Fruit fly (Drosophila melanogaster) whole organism, embryonic: ENCODE measurements around the gene Klp68D.
A peak's percentile ranks its signal among the peaks of the same experiment; 100 is the strongest.

ENCODE experiments used
- C15 ChIP-seq: fragments of 200-800 bp; sonication (Bioruptor generic); IDR thresholded peaks from 3 replicates; pipeline ENCODE4 v1.3.6; 2022; ENCODE audit warnings: missing biosample characterization, missing genetic modification characterization
- CG1024 ChIP-seq: fragments of 200-800 bp; sonication (Bioruptor generic); IDR thresholded peaks from 2 replicates; pipeline ENCODE4 v1.3.6; 2022; ENCODE audit warnings: missing biosample characterization, missing genetic modification characterization
- CG12071 ChIP-seq: fragments of 200-800 bp; sonication (Bioruptor generic); optimal IDR thresholded peaks from 3 replicates; lab custom pipeline; 2018; ENCODE audit warnings: missing biosample characterization, mild to moderate bottlenecking, missing genetic modification characterization
- CG13296 ChIP-seq: fragments of 200-800 bp; sonication (Bioruptor generic); optimal IDR thresholded peaks from 3 replicates; lab custom pipeline; 2018; ENCODE audit warnings: missing biosample characterization, mild to moderate bottlenecking, missing genetic modification characterization
- CG13424 ChIP-seq: fragments of 200-800 bp; sonication (Bioruptor generic); optimal IDR thresholded peaks from 2 replicates; lab custom pipeline; 2019; ENCODE audit warnings: missing biosample characterization, mild to moderate bottlenecking, missing genetic modification characterization, moderate library complexity
- CG14050 ChIP-seq: fragments of 200-800 bp; sonication (Bioruptor generic); IDR thresholded peaks from 3 replicates; pipeline ENCODE4 v1.3.6; 2022; ENCODE audit warnings: missing biosample characterization, missing genetic modification characterization
- CG14441 ChIP-seq: fragments of 200-800 bp; sonication (Bioruptor generic); IDR thresholded peaks from 2 replicates; pipeline ENCODE4 v1.3.6; 2022; ENCODE audit warnings: missing biosample characterization, missing genetic modification characterization
- CG3065 ChIP-seq: fragments of 200-800 bp; sonication (Bioruptor generic); optimal IDR thresholded peaks from 2 replicates; lab custom pipeline; 2016; ENCODE audit warnings: missing biosample characterization, missing genetic modification characterization
- CG34422 ChIP-seq: fragments of 200-800 bp; sonication (Bioruptor generic); IDR thresholded peaks from 3 replicates; pipeline ENCODE4 v1.3.6; 2022; ENCODE audit warnings: missing biosample characterization, missing genetic modification characterization
- CG4424 ChIP-seq: fragments of 200-800 bp; sonication (Bioruptor generic); optimal IDR thresholded peaks from 3 replicates; lab custom pipeline; 2016; ENCODE audit warnings: missing biosample characterization, missing genetic modification characterization
- CG6765 ChIP-seq: fragments of 200-800 bp; sonication (Bioruptor generic); optimal IDR thresholded peaks from 3 replicates; lab custom pipeline; 2017; ENCODE audit warnings: missing biosample characterization, mild to moderate bottlenecking, missing genetic modification characterization
- CG7271 ChIP-seq: fragments of 200-800 bp; sonication (Bioruptor generic); optimal IDR thresholded peaks from 2 replicates; lab custom pipeline; 2018; ENCODE audit warnings: missing biosample characterization, mild to moderate bottlenecking, missing genetic modification characterization, moderate library complexity
- CG7786 ChIP-seq: fragments of 200-800 bp; sonication (Bioruptor generic); optimal IDR thresholded peaks from 2 replicates; lab custom pipeline; 2016; ENCODE audit warnings: missing biosample characterization, missing genetic modification characterization
- CG7963 ChIP-seq: fragments of 200-800 bp; sonication (Bioruptor generic); IDR thresholded peaks from 3 replicates; pipeline ENCODE4 v1.3.6; 2022; ENCODE audit warnings: missing biosample characterization, missing genetic modification characterization; ENCODE audit not compliant: partially characterized antibody
- CG7987 ChIP-seq: fragments of 200-800 bp; sonication (Bioruptor generic); optimal IDR thresholded peaks from 2 replicates; lab custom pipeline; 2018; ENCODE audit warnings: missing biosample characterization, mild to moderate bottlenecking, missing genetic modification characterization, moderate library complexity
- CG8359 ChIP-seq: fragments of 200-800 bp; sonication (Bioruptor generic); optimal IDR thresholded peaks from 2 replicates; lab custom pipeline; 2017; ENCODE audit warnings: missing biosample characterization, mild to moderate bottlenecking, missing genetic modification characterization, borderline replicate concordance
- CG8924 ChIP-seq: fragments of 200-800 bp; optimal IDR thresholded peaks from 3 replicates; lab custom pipeline; 2019; ENCODE audit warnings: missing biosample characterization, mild to moderate bottlenecking, missing genetic modification characterization, moderate library complexity
- CG9817 ChIP-seq: fragments of 200-800 bp; sonication (Bioruptor generic); optimal IDR thresholded peaks from 2 replicates; lab custom pipeline; 2018; ENCODE audit warnings: missing biosample characterization, mild to moderate bottlenecking, missing genetic modification characterization, moderate library complexity
- Dfd ChIP-seq, 2 experiments: fragments of >200 bp; optimal IDR thresholded peaks; 2 replicates each; lab custom pipeline; 2017; ENCODE audit warnings: missing biosample characterization in 2 of 2, missing genetic modification characterization in 2 of 2
- Doc3 ChIP-seq: fragments of 200-800 bp; sonication (Bioruptor generic); IDR thresholded peaks from 3 replicates; pipeline ENCODE4 v1.3.6; 2022; ENCODE audit warnings: missing biosample characterization, missing genetic modification characterization; ENCODE audit not compliant: partially characterized antibody
- Ets65A ChIP-seq: fragments of 200-800 bp; sonication (Bioruptor generic); peaks from one replicate; lab custom pipeline; 2016; ENCODE audit warnings: missing biosample characterization, missing genetic modification characterization
- Hr78 ChIP-seq, 2 experiments: fragments of 200-800 bp in 1 of 2; fragments of >200 bp in 1 of 2; sonication (Bioruptor generic) in 1 of 2; optimal IDR thresholded peaks; 2 replicates each; lab custom pipeline; 2017 to 2019; ENCODE audit warnings: missing biosample characterization in 2 of 2, missing genetic modification characterization in 2 of 2, mild to moderate bottlenecking in 1 of 2, moderate library complexity in 1 of 2
- Rfx ChIP-seq: fragments of 200-800 bp; sonication (Bioruptor generic); IDR thresholded peaks from 2 replicates; pipeline ENCODE4 v1.3.6; 2022; ENCODE audit warnings: missing biosample characterization, missing genetic modification characterization
- TFAM ChIP-seq: fragments of 200-800 bp; sonication (Bioruptor generic); optimal IDR thresholded peaks from 2 replicates; lab custom pipeline; 2017; ENCODE audit warnings: missing biosample characterization, missing genetic modification characterization, inconsistent platforms
- Tbp ChIP-seq: fragments of >200 bp; optimal IDR thresholded peaks from 2 replicates; lab custom pipeline; 2018; ENCODE audit warnings: missing biosample characterization, missing genetic modification characterization
- ase ChIP-seq: fragments of 200-800 bp; sonication (Bioruptor generic); IDR thresholded peaks from 3 replicates; pipeline ENCODE4 v1.3.6; 2022; ENCODE audit warnings: missing biosample characterization, missing genetic modification characterization
- cad ChIP-seq: fragments of >200 bp; optimal IDR thresholded peaks from 2 replicates; lab custom pipeline; 2017; ENCODE audit warnings: missing biosample characterization, missing genetic modification characterization
- chif ChIP-seq, 2 experiments: fragments of 200-800 bp; sonication (Bioruptor generic); optimal IDR thresholded peaks; 3 replicates each; lab custom pipeline; 2016; ENCODE audit warnings: missing biosample characterization in 2 of 2, missing genetic modification characterization in 2 of 2
- chm ChIP-seq: fragments of 200-800 bp; sonication (Bioruptor generic); IDR thresholded peaks from 2 replicates; pipeline ENCODE4 v1.3.6; 2022; ENCODE audit warnings: missing biosample characterization, missing genetic modification characterization
- crc ChIP-seq: fragments of 200-800 bp; sonication (Bioruptor generic); optimal IDR thresholded peaks from 2 replicates; lab custom pipeline; 2016; ENCODE audit warnings: missing biosample characterization, missing genetic modification characterization
- emc ChIP-seq: fragments of 200-800 bp; sonication (Bioruptor generic); optimal IDR thresholded peaks from 2 replicates; lab custom pipeline; 2016; ENCODE audit warnings: missing biosample characterization, missing genetic modification characterization
- ewg ChIP-seq: fragments of 200-800 bp; sonication (Bioruptor generic); optimal IDR thresholded peaks from 3 replicates; lab custom pipeline; 2017; ENCODE audit warnings: mild to moderate bottlenecking, missing biosample characterization, missing genetic modification reagents, missing genetic modification characterization
- fru ChIP-seq: fragments of >200 bp; optimal IDR thresholded peaks from 2 replicates; lab custom pipeline; 2017
- gce ChIP-seq: fragments of 200-800 bp; sonication (Bioruptor generic); IDR thresholded peaks from 3 replicates; pipeline ENCODE4 v1.3.6; 2022; ENCODE audit warnings: missing biosample characterization, missing genetic modification characterization
- gem ChIP-seq: fragments of 200-800 bp; sonication (Bioruptor generic); optimal IDR thresholded peaks from 2 replicates; lab custom pipeline; 2019; ENCODE audit warnings: missing biosample characterization, mild to moderate bottlenecking, missing genetic modification characterization, moderate library complexity
- gfzf ChIP-seq: fragments of 200-800 bp; sonication (Bioruptor generic); optimal IDR thresholded peaks from 2 replicates; lab custom pipeline; 2016; ENCODE audit warnings: missing biosample characterization, mild to moderate bottlenecking, missing genetic modification characterization, moderate library complexity
- grn ChIP-seq: fragments of 200-800 bp; sonication (Bioruptor generic); optimal IDR thresholded peaks from 3 replicates; lab custom pipeline; 2017; ENCODE audit warnings: missing biosample characterization, missing genetic modification characterization
- gsb ChIP-seq: fragments of 200-800 bp; sonication (Bioruptor generic); IDR thresholded peaks from 2 replicates; pipeline ENCODE4 v1.3.6; 2022; ENCODE audit warnings: missing biosample characterization, missing genetic modification characterization
- jumu ChIP-seq: fragments of 200-800 bp; sonication (Bioruptor generic); optimal IDR thresholded peaks from 3 replicates; lab custom pipeline; 2016; ENCODE audit warnings: missing biosample characterization, missing genetic modification characterization
- kah ChIP-seq: fragments of 200-800 bp; sonication (Bioruptor generic); optimal IDR thresholded peaks from 2 replicates; lab custom pipeline; 2018; ENCODE audit warnings: missing biosample characterization, mild to moderate bottlenecking, missing genetic modification characterization
- oc ChIP-seq: fragments of 200-800 bp; sonication (Bioruptor generic); optimal IDR thresholded peaks from 2 replicates; lab custom pipeline; 2018; ENCODE audit warnings: missing biosample characterization, mild to moderate bottlenecking, missing genetic modification characterization, moderate library complexity
- pan ChIP-seq, 4 experiments: fragments of >200 bp in 3 of 4; fragments of 200-800 bp in 1 of 4; sonication (Bioruptor generic) in 1 of 4; optimal IDR thresholded peaks in 3 of 4; IDR thresholded peaks in 1 of 4; 2 replicates each; pipeline versions ENCODE4 v1.3.6 to Lab custom; 2017 to 2022; ENCODE audit warnings: missing biosample characterization in 2 of 4, missing genetic modification characterization in 2 of 4, mixed read lengths in 1 of 4
- pita ChIP-seq: fragments of 200-800 bp; sonication (Bioruptor generic); optimal IDR thresholded peaks from 2 replicates; lab custom pipeline; 2017; ENCODE audit warnings: missing biosample characterization, mild to moderate bottlenecking, missing genetic modification characterization
- schlank ChIP-seq: fragments of 200-800 bp; sonication (Bioruptor generic); optimal IDR thresholded peaks from 2 replicates; lab custom pipeline; 2018; ENCODE audit warnings: missing biosample characterization, mild to moderate bottlenecking, missing genetic modification characterization
- slp2 ChIP-seq: fragments of 200-800 bp; sonication (Bioruptor generic); optimal IDR thresholded peaks from 2 replicates; lab custom pipeline; 2016; ENCODE audit warnings: missing biosample characterization, missing genetic modification characterization
- so ChIP-seq: fragments of 200-800 bp; sonication (Bioruptor generic); IDR thresholded peaks from 3 replicates; pipeline ENCODE4 v1.3.6; 2022; ENCODE audit warnings: missing biosample characterization, missing genetic modification characterization
- unc-4 ChIP-seq: fragments of 200-800 bp; sonication (Bioruptor generic); IDR thresholded peaks from 2 replicates; pipeline ENCODE4 v1.3.6; 2022; ENCODE audit warnings: missing biosample characterization, missing genetic modification characterization; ENCODE audit not compliant: partially characterized antibody
- wor ChIP-seq: fragments of 200-800 bp; sonication (Bioruptor generic); IDR thresholded peaks from 2 replicates; pipeline ENCODE4 v1.3.6; 2022; ENCODE audit warnings: missing biosample characterization, missing genetic modification characterization

Klp68D gene

DNA sequence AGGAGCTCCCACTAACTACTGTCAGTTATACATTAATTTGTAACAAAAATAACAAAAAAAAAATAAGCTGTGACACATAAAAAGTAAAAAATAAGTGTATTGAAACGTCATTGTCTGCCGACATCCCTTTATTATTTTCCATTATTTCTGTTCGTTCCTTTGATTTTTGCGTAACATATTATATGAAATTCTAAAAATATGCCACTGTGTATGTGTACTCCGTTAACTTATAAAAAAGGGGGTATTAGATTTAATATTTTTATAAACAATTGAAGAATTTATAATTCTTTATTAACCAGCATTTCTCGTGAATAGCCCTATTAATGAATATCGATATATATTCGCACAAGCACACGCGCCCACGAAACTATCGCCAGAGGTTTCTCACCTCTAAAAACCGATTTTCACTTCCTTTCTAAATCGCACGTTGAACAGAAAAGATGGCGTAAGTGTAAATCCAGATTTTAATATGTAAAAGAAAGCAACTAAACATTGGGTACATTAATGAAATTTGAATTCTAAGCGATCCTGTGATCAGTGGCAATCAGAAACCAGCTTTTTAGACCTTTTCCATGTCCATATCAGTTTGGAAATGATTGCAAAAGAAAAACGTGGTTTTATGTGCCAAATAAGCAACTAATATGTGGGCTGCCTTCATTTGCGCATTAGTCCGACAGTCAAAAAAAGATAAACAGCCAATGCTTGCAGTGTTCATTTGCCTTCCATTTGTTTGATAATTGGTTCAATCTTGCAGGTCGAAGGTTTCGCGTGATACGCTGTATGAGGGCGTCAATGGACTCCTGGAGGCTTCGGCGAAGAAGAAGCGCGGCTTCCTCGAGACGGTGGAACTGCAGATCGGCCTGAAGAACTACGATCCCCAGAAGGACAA lies 27.3 kb downstream of the Klp68D start, which contains the start of gene RpL10Ab (continued):
- TF ChIP-seq CG7786 (GFP tag; lab: Kevin White, UChicago), result no peak
- no peak for TF ChIP-seq Tbp (GFP tag; lab: Kevin White, UChicago)
- peak; percentile 84 for TF ChIP-seq CG7987 (GFP tag; lab: Kevin White, UChicago)
- TF ChIP-seq CG8359, result no peak
- TF ChIP-seq grn, result no peak
- TF ChIP-seq CG7963 (GFP tag; lab: Robert Waterston, UW), result peak; percentile 88
- peak; percentile 65 for TF ChIP-seq unc-4 (GFP tag; lab: Robert Waterston, UW)
- TF ChIP-seq chif (GFP tag; optimal IDR thresholded peaks at IDR 0.05; lab: Kevin White, UChicago), result peak in 1 of 2 experiments; percentile 17
- TF ChIP-seq CG9817 (tag; lab: Kevin White, UChicago), result peak; percentile 76
- peak; percentile 96 for TF ChIP-seq Ets65A (GFP tag; lab: Kevin White, UChicago)
- 0 out of 2 replicates have a peak, but pooled peaks have one; percentile 23 for TF ChIP-seq wor (GFP tag; lab: Robert Waterston, UW)
- TF ChIP-seq gce (GFP tag; lab: Robert Waterston, UW), result no peak
- TF ChIP-seq CG34422 (GFP tag; lab: Robert Waterston, UW), result peak; percentile 69; the same call in 2 of the 3 replicates
- TF ChIP-seq Doc3, result peak; percentile 64
- 0 out of 3 replicates have a peak, but pooled peaks have one; percentile 57 for TF ChIP-seq C15 (GFP tag; lab: Robert Waterston, UW)
- no peak for TF ChIP-seq jumu (GFP tag; lab: Kevin White, UChicago)
- TF ChIP-seq gfzf (GFP tag; lab: Kevin White, UChicago), result no peak
- TF ChIP-seq CG13296 (GFP tag; lab: Kevin White, UChicago), result peak; percentile 58
- no peak for TF ChIP-seq pita (GFP tag; lab: Kevin White, UChicago)
- peak; percentile 31 for TF ChIP-seq slp2 (GFP tag; lab: Kevin White, UChicago)
- TF ChIP-seq gem (tag; lab: Kevin White, UChicago), result peak; percentile 87
- TF ChIP-seq cad, result no peak
- TF ChIP-seq CG1024 (GFP tag; lab: Robert Waterston, UW), result peak; percentile 60; the same call in 1 of the 2 replicates
- TF ChIP-seq Hr78 (GFP tag; optimal IDR thresholded peaks at IDR 0.05; lab: Kevin White, UChicago), result no peak
- TF ChIP-seq crc (GFP tag; lab: Kevin White, UChicago), result no peak
- TF ChIP-seq schlank (tag; lab: Kevin White, UChicago), result peak; percentile 68
- TF ChIP-seq Dfd (GFP tag; optimal IDR thresholded peaks at IDR 0.05; lab: Kevin White, UChicago), result no peak
- TF ChIP-seq TFAM, result no peak
- TF ChIP-seq ewg (GFP tag; lab: Kevin White, UChicago), result peak; percentile 3
- TF ChIP-seq kah (GFP tag; lab: Kevin White, UChicago), result peak; percentile 13
- TF ChIP-seq CG14441 (GFP tag; lab: Robert Waterston, UW), result peak; percentile 59
- peak; percentile 87 for TF ChIP-seq chm (GFP tag; lab: Robert Waterston, UW)
- TF ChIP-seq CG7271 (tag; lab: Kevin White, UChicago), result peak; percentile 75
- peak; percentile 60 for TF ChIP-seq CG4424 (GFP tag; lab: Kevin White, UChicago)
- peak; percentile 82 for TF ChIP-seq CG12071
- TF ChIP-seq gsb (GFP tag; lab: Robert Waterston, UW), result no peak
- peak; percentile 6 for TF ChIP-seq emc
- peak; percentile 76 for TF ChIP-seq CG8924
- peak; percentile 61 for TF ChIP-seq CG13424 (tag; lab: Kevin White, UChicago)
- TF ChIP-seq Rfx (GFP tag; lab: Robert Waterston, UW), result peak; percentile 83
- TF ChIP-seq so, result peak; percentile 8; the same call in 1 of the 3 replicates
- TF ChIP-seq oc (tag; lab: Kevin White, UChicago), result no peak
- no peak for TF ChIP-seq pan (optimal IDR thresholded peaks at IDR 0.05; lab: Kevin White, UChicago)
- peak in 1 of 2 experiments; percentile 64 for TF ChIP-seq pan (GFP tag; optimal IDR thresholded peaks at IDR 0.05 in 1 of 2, IDR thresholded peaks at IDR 0.05 in 1 of 2)
- TF ChIP-seq CG3065 (GFP tag; lab: Kevin White, UChicago), result no peak
- TF ChIP-seq fru (lab: Kevin White, UChicago), result no peak
- TF ChIP-seq CG14050, result no peak
- TF ChIP-seq CG6765 (GFP tag; lab: Kevin White, UChicago), result peak; percentile 69
- peak; percentile 44; the same call in 2 of the 3 replicates for TF ChIP-seq ase (GFP tag; lab: Robert Waterston, UW)
